Worm (Caenorhabditis elegans) whole organism, L1 larva: ENCODE results near the gene smc-6.

Experiments
- C16A3.4 ChIP-seq: fragments of 150-350 bp; optimal IDR thresholded peaks from 2 replicates; lab custom pipeline; 2014; ENCODE audit warnings: missing biosample characterization, missing genetic modification characterization
- F16B12.6 ChIP-seq: fragments of 150-350 bp; optimal IDR thresholded peaks from 2 replicates; lab custom pipeline; 2014; ENCODE audit warnings: missing biosample characterization, missing genetic modification characterization
- ama-1 ChIP-seq: fragments of 150-350 bp; optimal IDR thresholded peaks from 2 replicates; lab custom pipeline; 2014
- ceh-8 ChIP-seq: fragments of 200-800 bp; sonication (Bioruptor generic); optimal IDR thresholded peaks from 2 replicates; lab custom pipeline; 2018; ENCODE audit warnings: mild to moderate bottlenecking, missing genetic modification characterization, moderate library complexity, missing compliant biosample characterization
- egl-27 ChIP-seq, 2 experiments: fragments of 150-350 bp in 1 of 2; sonication (generic microtip); optimal IDR thresholded peaks; 3 replicates each; lab custom pipeline; 2017 to 2018; ENCODE audit warnings: missing biosample characterization in 2 of 2, missing genetic modification characterization in 2 of 2, missing genetic modification reagents in 2 of 2
- nhr-11 ChIP-seq: fragments of 150-350 bp; optimal IDR thresholded peaks from 2 replicates; lab custom pipeline; 2014; ENCODE audit warnings: missing biosample characterization, missing genetic modification characterization
- nhr-76 ChIP-seq: sonication (generic microtip); optimal IDR thresholded peaks from 2 replicates; lab custom pipeline; 2017; ENCODE audit warnings: missing biosample characterization, missing genetic modification characterization
- unc-62 ChIP-seq: fragments of 150-350 bp; optimal IDR thresholded peaks from 2 replicates; lab custom pipeline; 2014; ENCODE audit warnings: missing biosample characterization, missing genetic modification reagents, missing genetic modification characterization
- zip-4 ChIP-seq: fragments of 200-800 bp; sonication (Bioruptor generic); optimal IDR thresholded peaks from 2 replicates; lab custom pipeline; 2018; ENCODE audit warnings: mild to moderate bottlenecking, missing genetic modification characterization, moderate library complexity, missing compliant biosample characterization
- ztf-11 ChIP-seq, 2 experiments: sonication (generic microtip); optimal IDR thresholded peaks; 2 replicates each; lab custom pipeline; 2016 to 2017; ENCODE audit warnings: missing genetic modification characterization in 2 of 2, missing biosample characterization in 1 of 2, missing compliant biosample characterization in 1 of 2

DNA sequence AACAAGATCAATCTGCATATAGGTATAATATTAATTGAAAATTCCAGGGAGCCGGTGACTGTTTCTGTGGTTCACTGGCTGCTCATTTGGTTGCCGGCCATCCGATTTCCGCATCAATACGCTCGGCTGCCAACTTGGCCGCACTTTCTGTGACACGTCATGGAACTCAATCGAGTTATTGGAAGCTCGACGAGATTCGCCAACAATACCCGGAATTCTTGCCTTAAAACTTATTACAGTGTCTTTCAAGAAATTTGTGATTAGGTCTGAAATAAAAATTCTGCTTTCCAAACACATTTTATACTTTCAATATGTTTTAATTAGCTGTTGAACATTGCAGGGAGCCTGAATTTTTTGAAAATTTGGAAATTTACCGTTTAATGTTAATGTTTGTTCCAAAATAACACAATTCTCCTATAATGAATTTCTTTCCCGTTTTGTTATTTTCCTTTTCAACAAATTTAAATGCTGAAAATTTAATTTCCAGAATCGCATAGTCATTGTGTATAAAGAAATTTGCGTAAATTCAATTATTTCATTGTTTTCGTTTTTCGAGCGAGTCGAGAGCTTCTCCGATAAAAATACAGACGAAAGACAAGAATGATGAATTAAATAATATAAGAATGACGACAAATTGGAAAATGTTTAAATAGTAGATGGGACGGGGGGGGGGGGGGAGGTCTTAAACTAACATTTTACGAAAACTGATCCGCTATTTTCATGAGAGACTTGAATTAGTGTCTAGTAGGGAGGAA is 35.8 kb downstream of the smc-6 start:
- TF ChIP-seq unc-62 (no peak), ama-1 (lab: Kevin White, UChicago) (no peak), nhr-11 (tag; lab: Kevin White, UChicago) (no peak), ceh-8 (no peak), nhr-76 (tag; lab: Kevin White, UChicago) (no peak), F16B12.6 (no peak), C16A3.4 (no peak), egl-27 (tag; optimal IDR thresholded peaks at IDR 0.05; lab: Kevin White, UChicago) (no peak), zip-4 (GFP tag; lab: Kevin White, UChicago) (no peak), ztf-11 (tag; optimal IDR thresholded peaks at IDR 0.05; lab: Kevin White, UChicago) (no peak)
